Fruit fly (Drosophila melanogaster) whole organism, larva: ENCODE measurements around the gene CG43339.

Experiments used
- noc ChIP-seq: fragments of 200-800 bp; sonication (Bioruptor generic); optimal IDR thresholded peaks from 3 replicates; lab custom pipeline; 2019; ENCODE audit warnings: missing biosample characterization, mild to moderate bottlenecking, missing genetic modification characterization, moderate library complexity

CG43339 gene

dm6 chr2L:18688646-18689296 is 15.7 kb upstream of the CG43339 start, which contains the start of gene msl-1:
Gene msl-1 (minus strand): TSS chr2L:18688800.
- no peak for TF ChIP-seq noc (tag; lab: Kevin White, UChicago)

dm6 chr2L:18687827-18688226 is 14.7 kb upstream of the CG43339 start:
- TF ChIP-seq noc (tag; lab: Kevin White, UChicago), result no peak

dm6 chr2L:18681903-18682302 is 8.8 kb upstream of the CG43339 start, which contains the start of gene tos:
Gene tos (minus strand): TSS chr2L:18682075.
- TF ChIP-seq noc (tag; lab: Kevin White, UChicago), result no peak

dm6 chr2L:18677910-18678639 is 5.0 kb upstream of the CG43339 start:
- TF ChIP-seq noc (tag; lab: Kevin White, UChicago), result peak; percentile 76

- TF ChIP-seq noc (tag; lab: Kevin White, UChicago), result peak; percentile 76
Measured at dm6 chr2L:18676948-18677820, 4.1 kb upstream of the CG43339 start, which contains the start of the genes Mst36Fa and CG31751. Gene Mst36Fa (minus strand): TSS chr2L:18676998. Gene CG31751 (plus strand): TSS chr2L:18677221.

dm6 chr2L:18674994-18675393 is 1.9 kb upstream of the CG43339 start, which contains the start of gene Mst36Fb:
Gene Mst36Fb (minus strand): TSS chr2L:18675094.
- no peak for TF ChIP-seq noc (tag; lab: Kevin White, UChicago)

- no peak for TF ChIP-seq noc (tag; lab: Kevin White, UChicago)
Measured at dm6 chr2L:18671146-18671545, 1.9 kb downstream of the CG43339 start, which contains the start of gene CG43338. Gene CG43338 (minus strand): TSS chr2L:18671246.

- no peak for TF ChIP-seq noc (tag; lab: Kevin White, UChicago)
Measured at dm6 chr2L:18665952-18666606, 7.0 kb downstream of the CG43339 start.

dm6 chr2L:18664707-18665550 is 8.2 kb downstream of the CG43339 start:
- no peak for TF ChIP-seq noc (tag; lab: Kevin White, UChicago)

dm6 chr2L:18663395-18663794 is 9.7 kb downstream of the CG43339 start:
- TF ChIP-seq noc (tag; lab: Kevin White, UChicago), result no peak

dm6 chr2L:18658108-18658507 is 15.0 kb downstream of the CG43339 start:
- TF ChIP-seq noc (tag; lab: Kevin White, UChicago), result no peak

dm6 chr2L:18656691-18657237 is 16.3 kb downstream of the CG43339 start:
- no peak for TF ChIP-seq noc (tag; lab: Kevin White, UChicago)

dm6 chr2L:18653328-18653675 is 19.8 kb downstream of the CG43339 start:
- TF ChIP-seq noc (tag; lab: Kevin White, UChicago), result peak; percentile 53
